Fruit fly (Drosophila melanogaster): ENCODE results near the gene sphinx2.

sphinx2 gene

dm6 chr3L:7433325-7433827 lies 7.2 kb downstream of the sphinx2 start (continued):
- TF ChIP-seq Hand (GFP tag; optimal IDR thresholded peaks at IDR 0.05) (no peak), gsb (GFP tag; IDR thresholded peaks at IDR 0.05) (no peak), CG4360 (GFP tag; IDR thresholded peaks at IDR 0.05) (peak; percentile 82), kah (GFP tag; optimal IDR thresholded peaks at IDR 0.05) (no peak), ssp (GFP tag; IDR thresholded peaks at IDR 0.05) (no peak), Trl (optimal IDR thresholded peaks at IDR 0.05) (peak; percentile 24 to 50), Trl (GFP tag; optimal IDR thresholded peaks at IDR 0.05) (no peak), pan (optimal IDR thresholded peaks at IDR 0.05) (no peak), pan (GFP tag; optimal IDR thresholded peaks at IDR 0.05 in 1 of 2, IDR thresholded peaks at IDR 0.05 in 1 of 2) (no peak), Sox102F (GFP tag; optimal IDR thresholded peaks at IDR 0.05) (peak; percentile 35), CG7786 (GFP tag; optimal IDR thresholded peaks at IDR 0.05) (no peak), CG10543 (GFP tag; optimal IDR thresholded peaks at IDR 0.05) (peak; percentile 49), CG9876 (GFP tag; optimal IDR thresholded peaks at IDR 0.05) (no peak), CG16863 (GFP tag; optimal IDR thresholded peaks at IDR 0.05) (no peak), slp2 (GFP tag; optimal IDR thresholded peaks at IDR 0.05) (no peak), Drgx (GFP tag; IDR thresholded peaks at IDR 0.05) (peak; percentile 63), CG30431 (GFP tag; optimal IDR thresholded peaks at IDR 0.05) (no peak), Hr78 (GFP tag; optimal IDR thresholded peaks at IDR 0.05) (no peak), Tbp (GFP tag; optimal IDR thresholded peaks at IDR 0.05) (no peak), insv (GFP tag; optimal IDR thresholded peaks at IDR 0.05) (no peak), lola (GFP tag; optimal IDR thresholded peaks at IDR 0.05) (peak in 1 of 3 experiments; percentile 25), chm (GFP tag; IDR thresholded peaks at IDR 0.05) (no peak), CG10366 (GFP tag; IDR thresholded peaks at IDR 0.05) (peak; percentile 24; the same call in 1 of the 2 replicates), PHDP (tag; optimal IDR thresholded peaks at IDR 0.05) (peak; percentile 31), CG34224 (GFP tag; IDR thresholded peaks at IDR 0.05; ENCODE audit: partially characterized antibody) (0 out of 3 replicates have a peak, but pooled peaks have one; percentile 15), HmgZ (tag; optimal IDR thresholded peaks at IDR 0.05) (peak; percentile 27), sug (tag; optimal IDR thresholded peaks at IDR 0.05) (peak; percentile 82), Fer1 (GFP tag; optimal IDR thresholded peaks at IDR 0.05) (no peak), fu2 (GFP tag; optimal IDR thresholded peaks at IDR 0.05) (no peak), tio (GFP tag; optimal IDR thresholded peaks at IDR 0.05) (no peak), Fer2 (tag; optimal IDR thresholded peaks at IDR 0.05) (no peak), jumu (GFP tag; optimal IDR thresholded peaks at IDR 0.05) (no peak), Rfx (GFP tag; IDR thresholded peaks at IDR 0.05) (peak; percentile 56), CG8089 (GFP tag; optimal IDR thresholded peaks at IDR 0.05) (no peak), CG12299 (tag; optimal IDR thresholded peaks at IDR 0.05) (no peak), scrt (GFP tag; optimal IDR thresholded peaks at IDR 0.05) (no peak), seq (GFP tag; IDR thresholded peaks at IDR 0.05) (no peak), prd (optimal IDR thresholded peaks at IDR 0.05) (no peak), prd (GFP tag; IDR thresholded peaks at IDR 0.05) (peak; percentile 14; the same call in 1 of the 3 replicates), grau (tag; optimal IDR thresholded peaks at IDR 0.05) (peak; percentile 42), CG16813 (GFP tag; IDR thresholded peaks at IDR 0.05; ENCODE audit: partially characterized antibody) (no peak), Gug (GFP tag; IDR thresholded peaks at IDR 0.05) (0 out of 4 replicates have a peak, but pooled peaks have one; percentile 6), CG6175 (GFP tag; IDR thresholded peaks at IDR 0.05) (no peak), Max (GFP tag; optimal IDR thresholded peaks at IDR 0.05) (no peak), CG7963 (GFP tag; IDR thresholded peaks at IDR 0.05; ENCODE audit: partially characterized antibody) (no peak), onecut (GFP tag; IDR thresholded peaks at IDR 0.05) (no peak), al (GFP tag; IDR thresholded peaks at IDR 0.05) (0 out of 2 replicates have a peak, but pooled peaks have one; percentile 5), phol (tag; optimal IDR thresholded peaks at IDR 0.05) (peak; percentile 52), CG10979 (tag; optimal IDR thresholded peaks at IDR 0.05) (peak; percentile 59), hbn (GFP tag; IDR thresholded peaks at IDR 0.05; ENCODE audit: partially characterized antibody) (no peak), sr (GFP tag; IDR thresholded peaks at IDR 0.05) (peak; percentile 91)
